Worm (Caenorhabditis elegans): ENCODE measurements around the gene unc-80.

DNA sequence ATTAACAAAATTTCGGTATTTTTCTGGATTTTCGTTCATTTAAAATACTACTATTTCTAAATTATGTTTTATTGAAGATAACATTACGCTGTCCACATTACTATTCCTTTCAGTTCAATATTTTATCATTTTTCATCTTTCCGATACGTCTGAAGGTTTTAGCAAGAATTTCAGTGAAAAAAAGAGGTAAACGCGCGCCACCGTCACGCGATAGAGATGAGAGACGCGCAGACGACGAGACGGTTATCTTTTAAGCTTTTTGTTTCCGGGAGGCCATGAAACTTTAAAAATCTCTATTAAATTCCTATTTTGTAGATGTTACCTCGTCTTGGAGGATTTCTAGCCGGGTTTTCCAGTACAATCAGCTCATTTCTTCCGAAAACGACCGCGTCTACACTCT lies 41.6 kb upstream of the unc-80 start, which contains the start of gene mrps-12:
- TF ChIP-seq ztf-1 (GFP tag; conservative IDR thresholded peaks at IDR 0.05): no peak
- TF ChIP-seq skn-1 (tag; optimal IDR thresholded peaks at IDR 0.05): no peak
- TF ChIP-seq peb-1 (tag; optimal IDR thresholded peaks at IDR 0.05): no peak
- TF ChIP-seq nhr-11 (tag; optimal IDR thresholded peaks at IDR 0.05): no peak
- TF ChIP-seq Y55F3AM.14 (GFP tag; optimal IDR thresholded peaks at IDR 0.05): no peak
- no peak for TF ChIP-seq unc-39 (tag; optimal IDR thresholded peaks at IDR 0.05)
- no peak for TF ChIP-seq nhr-6 (tag; optimal IDR thresholded peaks at IDR 0.05)
- no peak for TF ChIP-seq lin-13 (GFP tag; optimal IDR thresholded peaks at IDR 0.05)
- no peak for TF ChIP-seq sem-4 (tag; optimal IDR thresholded peaks at IDR 0.05)
